Fruit fly (Drosophila melanogaster): ENCODE data around the gene mop.

DNA sequence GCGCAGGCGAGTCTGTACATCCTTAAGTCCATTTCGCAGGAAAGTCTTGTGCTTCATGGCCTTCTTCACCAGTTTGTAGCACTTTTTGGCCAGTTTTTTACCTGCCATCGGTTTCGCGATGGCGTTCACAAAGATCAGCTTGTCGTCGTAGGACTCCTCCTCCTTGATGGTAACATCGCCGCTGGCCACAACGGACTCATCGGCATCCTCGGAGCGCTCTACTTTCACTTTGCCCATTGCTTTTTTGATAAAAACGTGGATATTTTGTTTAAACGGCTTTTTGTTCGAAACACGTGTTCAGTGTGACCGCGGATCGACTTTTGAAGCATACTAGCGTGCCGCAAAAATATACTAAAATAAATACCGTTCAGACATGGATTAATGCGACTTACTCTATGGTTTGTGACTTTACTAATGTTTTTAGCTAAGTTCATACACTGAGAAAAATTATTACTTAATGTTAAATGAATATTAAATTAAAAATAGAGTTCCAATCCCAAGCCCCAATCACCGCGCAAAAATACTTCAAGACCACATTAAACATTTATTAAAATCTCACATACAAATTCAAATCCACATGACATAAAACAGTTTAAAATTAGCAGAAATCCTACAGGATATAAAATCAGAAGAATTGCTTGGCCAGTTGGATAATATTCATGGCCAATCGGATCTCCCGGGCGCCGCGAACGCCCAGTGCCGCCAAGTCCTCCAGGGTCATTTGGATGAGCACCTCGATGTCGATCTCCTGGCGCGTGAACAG lies 26.1 kb upstream of the mop start, which contains the start of gene NHP2:
- TF ChIP-seq Dfd (GFP tag; optimal IDR thresholded peaks at IDR 0.05), result no peak
- TF ChIP-seq Hr78 (GFP tag; optimal IDR thresholded peaks at IDR 0.05), result no peak
- TF ChIP-seq usp (GFP tag; optimal IDR thresholded peaks at IDR 0.05), result no peak

Measured in whole organism, wandering third instar larva.